Worm (Caenorhabditis elegans) whole organism, midembryonic: ENCODE data around the gene lin-42.

Source experiments
- T22C8.4 ChIP-seq: fragments of 200-800 bp; sonication (Bioruptor generic); IDR thresholded peaks from 2 replicates; pipeline ENCODE4 v1.3.6; 2022; ENCODE audit warnings: missing genetic modification characterization, missing compliant biosample characterization
- cog-1 ChIP-seq: sonication (generic microtip); optimal IDR thresholded peaks from 2 replicates; lab custom pipeline; 2016; ENCODE audit warnings: missing genetic modification characterization, missing compliant biosample characterization
- flt-1 ChIP-seq: fragments of 200-800 bp; sonication (Bioruptor generic); IDR thresholded peaks from 2 replicates; pipeline ENCODE4 v1.3.6; 2022; ENCODE audit warnings: missing genetic modification characterization, missing compliant biosample characterization
- klf-2 ChIP-seq: fragments of 200-800 bp; sonication (Bioruptor generic); conservative IDR thresholded peaks from 2 replicates; pipeline ENCODE4 v1.3.6; 2022; ENCODE audit warnings: missing genetic modification reagents, missing genetic modification characterization, missing compliant biosample characterization
- med-1 ChIP-seq: sonication (generic microtip); optimal IDR thresholded peaks from 2 replicates; lab custom pipeline; 2017; ENCODE audit warnings: missing genetic modification characterization, mild to moderate bottlenecking, missing compliant biosample characterization, antibody characterized with exemption, missing genetic modification reagents; ENCODE audit not compliant: insufficient read depth
- ref-1 ChIP-seq: fragments of 200-800 bp; sonication (Bioruptor generic); conservative IDR thresholded peaks from 2 replicates; pipeline ENCODE4 v1.3.6; 2022; ENCODE audit warnings: missing genetic modification reagents, missing genetic modification characterization, missing compliant biosample characterization
- tab-1 ChIP-seq: fragments of 200-800 bp; sonication (Bioruptor generic); IDR thresholded peaks from 2 replicates; pipeline ENCODE4 v1.3.6; 2022; ENCODE audit warnings: missing genetic modification characterization, missing compliant biosample characterization
- ztf-23 ChIP-seq: fragments of 200-800 bp; sonication (Bioruptor generic); IDR thresholded peaks from 2 replicates; pipeline ENCODE4 v1.3.6; 2022; ENCODE audit warnings: missing genetic modification reagents, missing genetic modification characterization, missing compliant biosample characterization
- ztf-29 ChIP-seq: fragments of 200-800 bp; sonication (Bioruptor generic); IDR thresholded peaks from 2 replicates; pipeline ENCODE4 v1.3.6; 2022; ENCODE audit warnings: missing genetic modification reagents, missing genetic modification characterization, missing compliant biosample characterization

The lin-42 gene

DNA sequence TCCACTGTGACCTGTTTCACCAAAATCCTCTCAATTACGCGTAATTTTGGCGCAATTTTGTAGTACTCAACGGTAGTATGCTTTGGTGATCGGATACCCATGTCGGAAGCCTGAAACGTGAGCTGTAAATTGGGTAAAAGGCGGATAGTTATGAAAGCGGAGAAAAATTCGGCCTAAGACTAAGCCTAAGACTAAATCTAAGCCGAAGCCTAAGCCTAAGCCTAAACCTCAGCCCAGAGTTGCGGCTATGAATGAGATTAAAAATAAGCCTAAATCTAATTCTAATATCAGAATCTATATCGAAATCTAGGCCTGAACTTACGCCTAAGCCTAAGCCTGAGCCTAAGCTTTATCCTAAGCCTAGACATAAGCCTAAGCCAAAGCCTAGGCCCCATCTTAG, at the start of gene lin-42:
Gene lin-42, minus strand, starts transcription at position 101 of the 400 bp plus-strand sequence.
- TF ChIP-seq ref-1 (GFP tag; lab: Robert Waterston, UW) (no peak), flt-1 (GFP tag; lab: Robert Waterston, UW) (no peak), T22C8.4 (GFP tag; lab: Robert Waterston, UW) (no peak), cog-1 (tag; lab: Kevin White, UChicago) (no peak), tab-1 (GFP tag; lab: Robert Waterston, UW) (no peak)

- TF ChIP-seq ztf-23 (GFP tag; lab: Robert Waterston, UW) (no peak), med-1 (no peak), klf-2 (GFP tag; lab: Robert Waterston, UW) (no peak), T22C8.4 (GFP tag; lab: Robert Waterston, UW) (no peak), ref-1 (GFP tag; lab: Robert Waterston, UW) (no peak), ztf-29 (GFP tag; lab: Robert Waterston, UW) (no peak), flt-1 (GFP tag; lab: Robert Waterston, UW) (no peak)
These were observed 49.4 kb upstream of the lin-42 start, which contains the start of gene glb-31 for ce11 chrII:1301554-1301953. TSS of gene glb-31 (minus strand) at chrII:1301654.

ce11 chrII:1298169-1298568, 46.0 kb upstream of the lin-42 start, which contains the start of gene Y57G7A.1:
TSS of gene Y57G7A.1 (plus strand) at chrII:1298469.
- TF ChIP-seq cog-1 (tag; lab: Kevin White, UChicago): no peak
- TF ChIP-seq ztf-29 (GFP tag; lab: Robert Waterston, UW): no peak
- TF ChIP-seq ref-1 (GFP tag; lab: Robert Waterston, UW): no peak
- no peak for TF ChIP-seq T22C8.4 (GFP tag; lab: Robert Waterston, UW)
- TF ChIP-seq med-1: no peak
- TF ChIP-seq flt-1 (GFP tag; lab: Robert Waterston, UW): no peak
- TF ChIP-seq klf-2 (GFP tag; lab: Robert Waterston, UW): no peak
- TF ChIP-seq tab-1 (GFP tag; lab: Robert Waterston, UW): no peak
- no peak for TF ChIP-seq ztf-23 (GFP tag; lab: Robert Waterston, UW)

ce11 chrII:1297697-1298093, 45.5 kb upstream of the lin-42 start:
- TF ChIP-seq cog-1 (tag; lab: Kevin White, UChicago): no peak
- TF ChIP-seq flt-1 (GFP tag; lab: Robert Waterston, UW): no peak
- TF ChIP-seq ztf-29 (GFP tag; lab: Robert Waterston, UW): no peak
- no peak for TF ChIP-seq med-1
- no peak for TF ChIP-seq tab-1 (GFP tag; lab: Robert Waterston, UW)
- TF ChIP-seq klf-2 (GFP tag; lab: Robert Waterston, UW): no peak

ce11 chrII:1297044-1297696, 45.0 kb upstream of the lin-42 start:
- TF ChIP-seq ref-1 (GFP tag; lab: Robert Waterston, UW) (no peak), klf-2 (GFP tag; lab: Robert Waterston, UW) (no peak), flt-1 (GFP tag; lab: Robert Waterston, UW) (no peak), cog-1 (tag; lab: Kevin White, UChicago) (no peak), tab-1 (GFP tag; lab: Robert Waterston, UW) (no peak), T22C8.4 (GFP tag; lab: Robert Waterston, UW) (no peak), ztf-29 (GFP tag; lab: Robert Waterston, UW) (no peak), med-1 (no peak)

ce11 chrII:1295776-1296175, 43.6 kb upstream of the lin-42 start, which contains the start of gene Y57G7A.2:
TSS of gene Y57G7A.2 (plus strand) at chrII:1296076.
- TF ChIP-seq med-1 (no peak), tab-1 (GFP tag; lab: Robert Waterston, UW) (no peak)

DNA sequence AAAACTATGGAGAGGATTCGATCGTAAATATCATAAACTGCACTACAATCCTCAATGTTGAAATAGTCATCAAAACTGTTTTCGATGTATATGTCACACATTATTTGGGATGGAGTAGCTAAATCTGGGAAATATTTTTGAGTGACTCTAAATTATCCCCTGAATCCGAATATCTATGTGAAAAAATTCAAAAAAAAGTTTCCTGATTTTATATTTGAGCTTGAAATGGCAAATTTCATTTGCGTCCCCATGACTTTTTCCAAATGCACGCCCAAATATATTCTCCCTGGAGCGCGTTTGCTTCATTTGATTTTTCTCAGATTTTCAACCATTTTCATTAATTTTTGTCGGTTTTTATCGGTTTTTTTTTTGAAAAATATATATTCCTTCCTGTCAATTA, 41.0 kb upstream of the lin-42 start, which contains the start of gene srz-64:
Gene srz-64, minus strand, starts transcription at position 101 of the 400 bp plus-strand sequence.
- TF ChIP-seq tab-1 (GFP tag; lab: Robert Waterston, UW): no peak
- no peak for TF ChIP-seq ztf-23 (GFP tag; lab: Robert Waterston, UW)
- TF ChIP-seq klf-2 (GFP tag; lab: Robert Waterston, UW): no peak
- TF ChIP-seq med-1: no peak
- TF ChIP-seq flt-1 (GFP tag; lab: Robert Waterston, UW): no peak
- TF ChIP-seq ztf-29 (GFP tag; lab: Robert Waterston, UW): no peak
- TF ChIP-seq cog-1 (tag; lab: Kevin White, UChicago): no peak
- no peak for TF ChIP-seq T22C8.4 (GFP tag; lab: Robert Waterston, UW)
- no peak for TF ChIP-seq ref-1 (GFP tag; lab: Robert Waterston, UW)

DNA sequence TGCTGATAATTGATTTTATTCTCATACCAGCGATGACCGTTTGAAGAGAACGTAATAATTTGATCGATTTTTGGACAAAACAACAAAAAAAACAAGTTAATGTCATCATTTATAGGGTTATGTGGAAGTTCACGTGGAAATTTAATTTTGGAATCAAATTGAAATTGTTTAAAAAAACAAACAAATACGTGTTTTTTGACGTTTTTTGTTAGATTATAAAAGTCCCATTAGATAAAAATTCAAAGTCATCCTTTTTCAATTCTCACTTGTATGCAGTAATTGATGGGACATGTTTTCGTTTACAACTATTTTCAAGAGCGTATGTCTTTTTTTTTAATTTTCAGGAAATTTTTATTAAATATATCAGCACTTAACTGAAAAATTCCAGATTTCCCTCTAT, 33.4 kb upstream of the lin-42 start, which contains the start of the genes Y57G7A.6 and Y57G7A.3:
Gene Y57G7A.6, minus strand, starts transcription at position 101 of the 400 bp plus-strand sequence.
Gene Y57G7A.3, plus strand, starts transcription at position 269 of the 400 bp plus-strand sequence.
- TF ChIP-seq cog-1 (tag; lab: Kevin White, UChicago) (no peak), tab-1 (GFP tag; lab: Robert Waterston, UW) (no peak), klf-2 (GFP tag; lab: Robert Waterston, UW) (no peak), flt-1 (GFP tag; lab: Robert Waterston, UW) (no peak), T22C8.4 (GFP tag; lab: Robert Waterston, UW) (no peak), med-1 (no peak), ztf-29 (GFP tag; lab: Robert Waterston, UW) (no peak), ztf-23 (GFP tag; lab: Robert Waterston, UW) (no peak), ref-1 (GFP tag; lab: Robert Waterston, UW) (no peak)

- TF ChIP-seq ztf-23 (GFP tag; lab: Robert Waterston, UW) (no peak), klf-2 (GFP tag; lab: Robert Waterston, UW) (no peak), tab-1 (GFP tag; lab: Robert Waterston, UW) (no peak), ref-1 (GFP tag; lab: Robert Waterston, UW) (no peak), med-1 (no peak), flt-1 (GFP tag; lab: Robert Waterston, UW) (no peak), T22C8.4 (GFP tag; lab: Robert Waterston, UW) (no peak), ztf-29 (GFP tag; lab: Robert Waterston, UW) (no peak), cog-1 (tag; lab: Kevin White, UChicago) (no peak)
These were observed 32.8 kb upstream of the lin-42 start for ce11 chrII:1284985-1285384.
